7 worm cellular contexts compared by ENCODE assay signal in genomic region chrII:12939161-12939560, ce11.
TF ChIP-seq lines count a peak whose summit lies in the region.

No protein-coding gene starts in this region.

TF ChIP-seq in whole organism, L1 larva, 84 proteins besides CTCF, POLR2A, EP300 and RAD21:
- peak; percentile 9 for TF ChIP-seq snpc-4 (tag; optimal IDR thresholded peaks at IDR 0.05; lab: Kevin White, UChicago)
- peak; percentile 49 for TF ChIP-seq lin-14 (GFP tag; optimal IDR thresholded peaks at IDR 0.05; lab: Kevin White, UChicago)
- TF ChIP-seq fkh-10 (GFP tag; optimal IDR thresholded peaks at IDR 0.05; lab: Kevin White, UChicago) = no peak
- peak in 1 of 2 experiments; percentile 15 for TF ChIP-seq lin-35 (GFP tag; optimal IDR thresholded peaks at IDR 0.05; lab: Kevin White, UChicago)
- TF ChIP-seq ceh-90 (tag; optimal IDR thresholded peaks at IDR 0.05; lab: Kevin White, UChicago) = no peak
- peak in 1 of 6 experiments; percentile 31 for TF ChIP-seq elt-3 (tag; optimal IDR thresholded peaks at IDR 0.05; lab: Kevin White, UChicago)
- no peak for TF ChIP-seq tlp-1 (tag; optimal IDR thresholded peaks at IDR 0.05; lab: Kevin White, UChicago)
- no peak for TF ChIP-seq lir-3 (tag; optimal IDR thresholded peaks at IDR 0.05; lab: Kevin White, UChicago; ENCODE audit: poor library complexity)
- peak; percentile 55 for TF ChIP-seq blmp-1 (tag; optimal IDR thresholded peaks at IDR 0.05; lab: Kevin White, UChicago)

TF ChIP-seq in whole organism, L2 larva, 48 proteins besides CTCF, POLR2A, EP300 and RAD21:
- TF ChIP-seq sma-3 (GFP tag; optimal IDR thresholded peaks at IDR 0.05; lab: Kevin White, UChicago) = peak; percentile 1
- peak; percentile 26 for TF ChIP-seq fos-1 (tag; optimal IDR thresholded peaks at IDR 0.05; lab: Kevin White, UChicago)
- peak; percentile 8 for TF ChIP-seq crh-2 (tag; optimal IDR thresholded peaks at IDR 0.05; lab: Kevin White, UChicago)
- no peak for TF ChIP-seq lin-13 (GFP tag; optimal IDR thresholded peaks at IDR 0.05; lab: Kevin White, UChicago)
- TF ChIP-seq unc-39 (tag; optimal IDR thresholded peaks at IDR 0.05; lab: Kevin White, UChicago) = no peak
- peak; percentile 26 for TF ChIP-seq blmp-1 (tag; optimal IDR thresholded peaks at IDR 0.05; lab: Kevin White, UChicago; ENCODE audit: insufficient read depth)
- no peak for TF ChIP-seq unc-55 (GFP tag; optimal IDR thresholded peaks at IDR 0.05; lab: Kevin White, UChicago)
- peak; percentile 23 for TF ChIP-seq sem-4 (tag; optimal IDR thresholded peaks at IDR 0.05; lab: Kevin White, UChicago)
- peak; percentile 21 for TF ChIP-seq nhr-25 (tag; optimal IDR thresholded peaks at IDR 0.05; lab: Kevin White, UChicago)
- TF ChIP-seq R02D3.7 (tag; optimal IDR thresholded peaks at IDR 0.05; lab: Kevin White, UChicago) = no peak
- no peak for TF ChIP-seq Y55F3AM.14 (GFP tag; optimal IDR thresholded peaks at IDR 0.05; lab: Kevin White, UChicago)

TF ChIP-seq in whole organism, L3 larva, 47 proteins besides CTCF, POLR2A, EP300 and RAD21:
- no peak for TF ChIP-seq egl-5 (tag; optimal IDR thresholded peaks at IDR 0.05; lab: Kevin White, UChicago)
- no peak for TF ChIP-seq nhr-43 (tag; optimal IDR thresholded peaks at IDR 0.05; lab: Kevin White, UChicago; ENCODE audit: poor library complexity, severe bottlenecking)
- TF ChIP-seq ceh-9 (tag; optimal IDR thresholded peaks at IDR 0.05; lab: Kevin White, UChicago) = no peak
- no peak for TF ChIP-seq sea-2 (GFP tag; optimal IDR thresholded peaks at IDR 0.05; lab: Kevin White, UChicago)
- peak; percentile 32 for TF ChIP-seq nhr-23 (tag; optimal IDR thresholded peaks at IDR 0.05; lab: Kevin White, UChicago)
- TF ChIP-seq nhr-25 (tag; optimal IDR thresholded peaks at IDR 0.05; lab: Kevin White, UChicago) = peak; percentile 24
- TF ChIP-seq lin-39 (tag; optimal IDR thresholded peaks at IDR 0.05; lab: Kevin White, UChicago) = no peak
- no peak for TF ChIP-seq nhr-12 (tag; optimal IDR thresholded peaks at IDR 0.05; lab: Kevin White, UChicago)
- TF ChIP-seq elt-3 (tag; optimal IDR thresholded peaks at IDR 0.05; lab: Kevin White, UChicago) = peak in 1 of 3 experiments; percentile 25
- TF ChIP-seq zag-1 (tag; optimal IDR thresholded peaks at IDR 0.05; lab: Kevin White, UChicago) = no peak

TF ChIP-seq in whole organism, L4 larva, 104 proteins besides CTCF, POLR2A, EP300 and RAD21:
- TF ChIP-seq mxl-3 (GFP tag; optimal IDR thresholded peaks at IDR 0.05; lab: Kevin White, UChicago) (peak; percentile 61), nhr-28 (tag; optimal IDR thresholded peaks at IDR 0.05; lab: Kevin White, UChicago) (peak; percentile 68), snpc-4 (tag; optimal IDR thresholded peaks at IDR 0.05; lab: Kevin White, UChicago) (no peak), hlh-30 (tag; optimal IDR thresholded peaks at IDR 0.05; lab: Kevin White, UChicago; ENCODE audit: insufficient read depth) (peak; percentile 50), hlh-11 (tag; optimal IDR thresholded peaks at IDR 0.05; lab: Kevin White, UChicago) (peak; percentile 29), egl-27 (tag; optimal IDR thresholded peaks at IDR 0.05; lab: Kevin White, UChicago) (no peak), unc-39 (tag; optimal IDR thresholded peaks at IDR 0.05; lab: Kevin White, UChicago) (no peak), mdl-1 (tag; optimal IDR thresholded peaks at IDR 0.05; lab: Kevin White, UChicago) (peak in 1 of 2 experiments; percentile 32), aha-1 (tag; lab: Kevin White, UChicago) (no peak), D1046.2 (GFP tag; IDR thresholded peaks at IDR 0.05; lab: Robert Waterston, UW) (no peak), Y5F2A.4 (GFP tag; optimal IDR thresholded peaks at IDR 0.05; lab: Kevin White, UChicago) (no peak), ces-1 (GFP tag; optimal IDR thresholded peaks at IDR 0.05; lab: Kevin White, UChicago) (no peak), dve-1 (tag; optimal IDR thresholded peaks at IDR 0.05; lab: Kevin White, UChicago; ENCODE audit: insufficient read depth) (peak; percentile 35), Y75B8A.6 (GFP tag; IDR thresholded peaks at IDR 0.05; lab: Robert Waterston, UW) (no peak), mep-1 (tag; optimal IDR thresholded peaks at IDR 0.05; lab: Kevin White, UChicago) (peak; percentile 37), nhr-76 (tag; optimal IDR thresholded peaks at IDR 0.05; lab: Kevin White, UChicago) (no peak), ztf-11 (tag; optimal IDR thresholded peaks at IDR 0.05; lab: Kevin White, UChicago) (no peak)
TF ChIP-seq in whole organism, L4 larva: peak in this region for 7.

TF ChIP-seq in whole organism, late embryonic, 69 proteins besides CTCF, POLR2A, EP300 and RAD21:
- TF ChIP-seq nfya-1 (tag; optimal IDR thresholded peaks at IDR 0.05; lab: Kevin White, UChicago) = no peak
- no peak for TF ChIP-seq ama-1 (optimal IDR thresholded peaks at IDR 0.05; lab: Kevin White, UChicago)
- TF ChIP-seq unc-42 (tag; optimal IDR thresholded peaks at IDR 0.05; lab: Kevin White, UChicago) = peak; percentile 33

TF ChIP-seq in whole organism, mixed stage, embryonic, 35 proteins besides CTCF, POLR2A, EP300 and RAD21:
- TF ChIP-seq drap-1 (GFP tag; optimal IDR thresholded peaks at IDR 0.05; lab: Kevin White, UChicago) (no peak), ces-1 (GFP tag; optimal IDR thresholded peaks at IDR 0.05; lab: Kevin White, UChicago) (peak; percentile 61)

TF ChIP-seq in whole organism, young adult, 124 proteins besides CTCF, POLR2A, EP300 and RAD21:
- TF ChIP-seq ekl-4 (GFP tag; IDR thresholded peaks at IDR 0.05; lab: Robert Waterston, UW) (no peak), hlh-12 (tag; optimal IDR thresholded peaks at IDR 0.05; lab: Kevin White, UChicago) (no peak), cebp-1 (GFP tag; IDR thresholded peaks at IDR 0.05; lab: Robert Waterston, UW) (no peak), cebp-1 (tag; optimal IDR thresholded peaks at IDR 0.05; lab: Kevin White, UChicago) (peak; percentile 58), xnd-1 (tag; optimal IDR thresholded peaks at IDR 0.05; lab: Kevin White, UChicago) (no peak), snpc-4 (GFP tag; optimal IDR thresholded peaks at IDR 0.05; lab: Kevin White, UChicago) (no peak), snpc-4 (tag; optimal IDR thresholded peaks at IDR 0.05; lab: Kevin White, UChicago) (peak in 1 of 4 experiments; percentile 33), nfya-1 (tag; optimal IDR thresholded peaks at IDR 0.05; lab: Kevin White, UChicago; ENCODE audit: borderline replicate concordance, insufficient read depth) (no peak), sdz-38 (tag; optimal IDR thresholded peaks at IDR 0.05; lab: Kevin White, UChicago) (no peak), F57C9.4 (tag; optimal IDR thresholded peaks at IDR 0.05; lab: Kevin White, UChicago) (no peak), F23B12.7 (tag; optimal IDR thresholded peaks at IDR 0.05; lab: Kevin White, UChicago; ENCODE audit: insufficient read depth) (no peak), madf-3 (GFP tag; IDR thresholded peaks at IDR 0.05; lab: Robert Waterston, UW) (no peak), B0336.3 (GFP tag; IDR thresholded peaks at IDR 0.05; lab: Robert Waterston, UW) (no peak), ceh-27 (GFP tag; optimal IDR thresholded peaks at IDR 0.05; lab: Kevin White, UChicago) (no peak), hmg-1.2 (GFP tag; IDR thresholded peaks at IDR 0.05; lab: Robert Waterston, UW) (peak; percentile 38; the same call in 1 of the 2 replicates), tlf-1 (GFP tag; optimal IDR thresholded peaks at IDR 0.05; lab: Kevin White, UChicago) (no peak)
